Worm (Caenorhabditis elegans) whole organism, late embryonic: Measurements from ENCODE around the gene R07B1.13.

Experiments used
- ama-1 ChIP-seq: fragments of 150-350 bp; optimal IDR thresholded peaks from 2 replicates; lab custom pipeline; 2014
- ceh-30 ChIP-seq: fragments of 150-350 bp; optimal IDR thresholded peaks from 2 replicates; lab custom pipeline; 2014; ENCODE audit warnings: missing biosample characterization, missing genetic modification characterization
- eyg-1 ChIP-seq: sonication (generic microtip); optimal IDR thresholded peaks from 2 replicates; lab custom pipeline; 2016; ENCODE audit warnings: missing genotype, missing genetic modification characterization, missing compliant biosample characterization
- nfya-1 ChIP-seq: sonication (generic microtip); optimal IDR thresholded peaks from 2 replicates; lab custom pipeline; 2017; ENCODE audit warnings: missing genetic modification characterization, mild to moderate bottlenecking, missing compliant biosample characterization, antibody characterized with exemption, moderate library complexity
- nhr-11 ChIP-seq: fragments of 150-350 bp; optimal IDR thresholded peaks from 2 replicates; lab custom pipeline; 2014; ENCODE audit warnings: missing biosample characterization, missing genetic modification characterization
- ref-2 ChIP-seq: sonication (generic microtip); optimal IDR thresholded peaks from 2 replicates; lab custom pipeline; 2016; ENCODE audit warnings: missing genetic modification characterization, missing compliant biosample characterization
- ttx-3 ChIP-seq: sonication (generic microtip); optimal IDR thresholded peaks from 2 replicates; lab custom pipeline; 2016; ENCODE audit warnings: missing genetic modification reagents, missing genetic modification characterization, missing compliant biosample characterization
- zip-5 ChIP-seq: sonication (generic microtip); optimal IDR thresholded peaks from 2 replicates; lab custom pipeline; 2016; ENCODE audit warnings: missing genetic modification characterization, missing compliant biosample characterization

- no peak for TF ChIP-seq nhr-11 (tag; lab: Kevin White, UChicago)
- TF ChIP-seq ceh-30 (tag; lab: Kevin White, UChicago) = no peak
- TF ChIP-seq zip-5 = no peak
- TF ChIP-seq ref-2 (tag; lab: Kevin White, UChicago) = no peak
- no peak for TF ChIP-seq ama-1 (lab: Kevin White, UChicago)
- TF ChIP-seq eyg-1 = no peak
- TF ChIP-seq nfya-1 (tag; lab: Kevin White, UChicago) = no peak
- TF ChIP-seq ttx-3 = no peak
Measured at ce11 chrX:9883837-9884324, 14.3 kb downstream of the R07B1.13 start, which contains the start of gene mrp-4.
